Fruit fly (Drosophila melanogaster): ENCODE data around the gene Akh.

Gene Akh

DNA sequence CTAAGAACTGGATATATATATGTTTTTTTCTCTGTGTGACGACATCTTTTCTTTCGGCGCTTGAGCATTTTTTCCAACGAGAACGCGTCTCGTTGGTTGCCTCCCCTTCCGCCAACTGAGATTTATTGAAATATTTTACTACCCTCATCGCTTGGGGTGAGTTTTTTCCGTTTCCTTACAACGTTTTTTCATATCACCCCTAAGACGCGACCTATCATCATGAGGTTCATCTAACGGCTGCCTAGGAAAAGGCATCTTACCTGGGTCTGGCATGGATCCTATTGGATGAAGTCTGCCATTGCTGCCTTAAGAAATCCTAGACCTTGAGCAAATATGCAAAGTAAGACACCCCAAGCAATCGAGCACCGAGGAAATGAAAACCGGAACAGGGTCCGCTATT lies 18.0 kb downstream of the Akh start (continued):
- no peak for TF ChIP-seq sd (tag; optimal IDR thresholded peaks at IDR 0.05)
- TF ChIP-seq CG8388 (GFP tag; optimal IDR thresholded peaks at IDR 0.05) = no peak
- TF ChIP-seq rib (GFP tag; IDR thresholded peaks at IDR 0.05) = no peak
- TF ChIP-seq Rx (GFP tag; IDR thresholded peaks at IDR 0.05) = no peak
- no peak for TF ChIP-seq CG34224 (GFP tag; IDR thresholded peaks at IDR 0.05; ENCODE audit: partially characterized antibody)
- TF ChIP-seq unpg (GFP tag; optimal IDR thresholded peaks at IDR 0.05) = no peak
- no peak for TF ChIP-seq CG6765 (GFP tag; optimal IDR thresholded peaks at IDR 0.05)
- TF ChIP-seq mam (GFP tag; optimal IDR thresholded peaks at IDR 0.05) = no peak
- no peak for TF ChIP-seq mirr (GFP tag; optimal IDR thresholded peaks at IDR 0.05)
- no peak for TF ChIP-seq Ravus (GFP tag; IDR thresholded peaks at IDR 0.05)
- no peak for TF ChIP-seq slou (GFP tag; optimal IDR thresholded peaks at IDR 0.05)
- peak; percentile 60; the same call in 1 of the 3 replicates for TF ChIP-seq z (GFP tag; IDR thresholded peaks at IDR 0.05)
- TF ChIP-seq pb (GFP tag; optimal IDR thresholded peaks at IDR 0.05) = no peak
- no peak for TF ChIP-seq PHDP (tag; optimal IDR thresholded peaks at IDR 0.05)
- no peak for TF ChIP-seq sug (tag; optimal IDR thresholded peaks at IDR 0.05)
- no peak for TF ChIP-seq eve (GFP tag; optimal IDR thresholded peaks at IDR 0.05)
- TF ChIP-seq Nf-YB (GFP tag; optimal IDR thresholded peaks at IDR 0.05) = peak; percentile 93
- no peak for TF ChIP-seq CG4404 (GFP tag; IDR thresholded peaks at IDR 0.05)
- TF ChIP-seq hth (optimal IDR thresholded peaks at IDR 0.05) = no peak
- no peak for TF ChIP-seq HmgZ (tag; optimal IDR thresholded peaks at IDR 0.05)
- TF ChIP-seq CG17802 (tag; optimal IDR thresholded peaks at IDR 0.05) = no peak
- TF ChIP-seq CG13287 (GFP tag; IDR thresholded peaks at IDR 0.05; ENCODE audit: partially characterized antibody) = no peak
- TF ChIP-seq CG7556 (GFP tag; optimal IDR thresholded peaks at IDR 0.05) = no peak
- TF ChIP-seq nmo (GFP tag; optimal IDR thresholded peaks at IDR 0.05) = no peak
- no peak for TF ChIP-seq Dref (GFP tag; IDR thresholded peaks at IDR 0.05)
- TF ChIP-seq br (optimal IDR thresholded peaks at IDR 0.05) = no peak
- no peak for TF ChIP-seq CG7786 (GFP tag; optimal IDR thresholded peaks at IDR 0.05)
- no peak for TF ChIP-seq NK7.1 (GFP tag; optimal IDR thresholded peaks at IDR 0.05)
- no peak for TF ChIP-seq CG10979 (tag; optimal IDR thresholded peaks at IDR 0.05)
- no peak for TF ChIP-seq her (GFP tag; optimal IDR thresholded peaks at IDR 0.05)
- no peak for TF ChIP-seq bigmax (GFP tag; optimal IDR thresholded peaks at IDR 0.05)
- no peak for TF ChIP-seq Antp (GFP tag; optimal IDR thresholded peaks at IDR 0.05)
- TF ChIP-seq TFAM (GFP tag; optimal IDR thresholded peaks at IDR 0.05) = no peak
- TF ChIP-seq H15 (GFP tag; IDR thresholded peaks at IDR 0.05) = no peak
- TF ChIP-seq pros (GFP tag; optimal IDR thresholded peaks at IDR 0.05) = peak; percentile 94
- no peak for TF ChIP-seq Adf1 (GFP tag; IDR thresholded peaks at IDR 0.05)
- TF ChIP-seq D19B (GFP tag; optimal IDR thresholded peaks at IDR 0.05) = no peak
- no peak for TF ChIP-seq CTCF (GFP tag; optimal IDR thresholded peaks at IDR 0.05)
- no peak for TF ChIP-seq NC2α (GFP tag; optimal IDR thresholded peaks at IDR 0.05)
- TF ChIP-seq Bteb2 (GFP tag; optimal IDR thresholded peaks at IDR 0.05) = no peak
- no peak for TF ChIP-seq corto (GFP tag; optimal IDR thresholded peaks at IDR 0.05)
- no peak for TF ChIP-seq wek (GFP tag; optimal IDR thresholded peaks at IDR 0.05)
- TF ChIP-seq jing (GFP tag; optimal IDR thresholded peaks at IDR 0.05) = no peak
- TF ChIP-seq CG3407 (GFP tag; optimal IDR thresholded peaks at IDR 0.05) = no peak
- TF ChIP-seq sqz (GFP tag; optimal IDR thresholded peaks at IDR 0.05) = peak; percentile 48

DNA sequence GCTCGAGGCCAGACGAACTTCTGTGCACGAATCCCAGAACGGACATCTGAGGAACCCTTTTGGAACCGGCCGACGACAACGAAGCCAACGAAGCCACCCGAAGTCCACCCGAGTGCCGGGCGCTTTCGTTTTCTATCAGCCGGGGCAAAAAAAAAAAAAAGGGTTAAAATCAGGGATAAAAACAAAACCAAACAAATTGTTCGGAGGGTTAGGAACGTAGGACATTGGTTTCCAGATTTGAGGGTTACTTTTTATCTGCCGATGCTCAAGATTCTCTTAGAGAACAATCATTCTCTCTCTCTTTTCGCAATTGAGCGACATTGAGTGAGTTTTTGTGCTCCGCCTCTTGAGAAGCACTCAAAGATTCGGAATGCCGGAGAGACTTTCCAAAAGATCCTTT lies 19.7 kb downstream of the Akh start, which contains the start of gene nab:
TSS of gene nab (minus strand) at position 7 of the 400 bp plus-strand sequence.
- TF ChIP-seq CG17328 (GFP tag; IDR thresholded peaks at IDR 0.05) (0 out of 2 replicates have a peak, but pooled peaks have one; percentile 7), CG7271 (tag; optimal IDR thresholded peaks at IDR 0.05) (peak; percentile 38), Blimp-1 (GFP tag; optimal IDR thresholded peaks at IDR 0.05) (peak; percentile 31), chinmo (GFP tag; IDR thresholded peaks at IDR 0.05; ENCODE audit: partially characterized antibody) (no peak), Camta (GFP tag; optimal IDR thresholded peaks at IDR 0.05) (no peak), nom (GFP tag; optimal IDR thresholded peaks at IDR 0.05) (peak; percentile 13), CG1832 (GFP tag; optimal IDR thresholded peaks at IDR 0.05) (no peak), Deaf1 (tag; optimal IDR thresholded peaks at IDR 0.05) (peak; percentile 92), Nf-YC (tag; optimal IDR thresholded peaks at IDR 0.05) (peak; percentile 83), Trl (optimal IDR thresholded peaks at IDR 0.05) (peak; percentile 7 to 66), Trl (GFP tag; optimal IDR thresholded peaks at IDR 0.05) (no peak), CG12236 (GFP tag; optimal IDR thresholded peaks at IDR 0.05) (no peak)

Measured in whole organism, embryonic.